Fruit fly (Drosophila melanogaster) whole organism, pupa: Measurements from ENCODE around the gene Xpac.
A peak's percentile ranks its signal among the peaks of the same experiment; 100 is the strongest.

Source experiments
- CG10348 ChIP-seq: fragments of 200-800 bp; sonication (Bioruptor generic); IDR thresholded peaks from 2 replicates; pipeline ENCODE4 v1.3.6; 2022; ENCODE audit warnings: missing biosample characterization, missing genetic modification characterization
- CG12605 ChIP-seq: fragments of 200-800 bp; sonication (Bioruptor generic); IDR thresholded peaks from 2 replicates; pipeline ENCODE4 v1.3.6; 2022; ENCODE audit warnings: missing biosample characterization, missing genetic modification characterization
- CG13204 ChIP-seq: fragments of 200-800 bp; sonication (Bioruptor generic); optimal IDR thresholded peaks from 2 replicates; lab custom pipeline; 2018; ENCODE audit warnings: missing biosample characterization, mild to moderate bottlenecking, missing genetic modification characterization, moderate library complexity
- CG14655 ChIP-seq: fragments of 200-800 bp; sonication (Bioruptor generic); optimal IDR thresholded peaks from 3 replicates; lab custom pipeline; 2017; ENCODE audit warnings: mild to moderate bottlenecking, missing biosample characterization, missing genetic modification reagents, missing genetic modification characterization
- CG15710 ChIP-seq: fragments of 200-800 bp; sonication (Bioruptor generic); optimal IDR thresholded peaks from 2 replicates; lab custom pipeline; 2018; ENCODE audit warnings: missing biosample characterization, mild to moderate bottlenecking, missing genetic modification characterization, moderate library complexity
- CG17806 ChIP-seq: fragments of 200-800 bp; sonication (Bioruptor generic); optimal IDR thresholded peaks from 2 replicates; lab custom pipeline; 2018; ENCODE audit warnings: missing biosample characterization, mild to moderate bottlenecking, missing genetic modification characterization, moderate library complexity
- CG32121 ChIP-seq: fragments of 200-800 bp; sonication (Bioruptor generic); IDR thresholded peaks from 2 replicates; pipeline ENCODE4 v1.3.6; 2022; ENCODE audit warnings: missing biosample characterization, missing genetic modification characterization
- CG34367 ChIP-seq: fragments of 200-800 bp; sonication (Bioruptor generic); optimal IDR thresholded peaks from 2 replicates; lab custom pipeline; 2018; ENCODE audit warnings: missing biosample characterization, mild to moderate bottlenecking, missing genetic modification characterization
- CG4496 ChIP-seq: fragments of 200-800 bp; sonication (Bioruptor generic); IDR thresholded peaks from 3 replicates; pipeline ENCODE4 v1.3.6; 2022; ENCODE audit warnings: missing biosample characterization, missing genetic modification characterization
- CG8159 ChIP-seq: fragments of 200-800 bp; sonication (Bioruptor generic); optimal IDR thresholded peaks from 3 replicates; lab custom pipeline; 2018; ENCODE audit warnings: missing biosample characterization, mild to moderate bottlenecking, missing genetic modification characterization, moderate library complexity
- CG8301 ChIP-seq: fragments of 200-800 bp; sonication (Bioruptor generic); optimal IDR thresholded peaks from 2 replicates; lab custom pipeline; 2018; ENCODE audit warnings: missing biosample characterization, mild to moderate bottlenecking, missing genetic modification characterization
- CG9948 ChIP-seq: fragments of 200-800 bp; sonication (Bioruptor generic); optimal IDR thresholded peaks from 2 replicates; lab custom pipeline; 2018; ENCODE audit warnings: missing biosample characterization, mild to moderate bottlenecking, missing genetic modification characterization, moderate library complexity
- D1 ChIP-seq: fragments of 200-800 bp; sonication (Bioruptor generic); optimal IDR thresholded peaks from 2 replicates; lab custom pipeline; 2018; ENCODE audit warnings: missing biosample characterization, mild to moderate bottlenecking, missing genetic modification characterization, moderate library complexity
- EcR ChIP-seq: fragments of 200-800 bp; sonication (Bioruptor generic); optimal IDR thresholded peaks from 3 replicates; lab custom pipeline; 2019; ENCODE audit warnings: missing biosample characterization, missing genetic modification characterization, mild to moderate bottlenecking, moderate library complexity, missing genetic modification reagents
- Ets98B ChIP-seq: fragments of 200-800 bp; sonication (Bioruptor generic); IDR thresholded peaks from 2 replicates; pipeline ENCODE4 v1.3.6; 2022; ENCODE audit warnings: missing biosample characterization, missing genetic modification characterization
- Pif1A ChIP-seq: fragments of 200-800 bp; sonication (Bioruptor generic); optimal IDR thresholded peaks from 3 replicates; lab custom pipeline; 2016; ENCODE audit warnings: missing biosample characterization, missing genetic modification characterization
- Pif1B ChIP-seq: fragments of 200-800 bp; sonication (Bioruptor generic); optimal IDR thresholded peaks from 3 replicates; lab custom pipeline; 2016; ENCODE audit warnings: missing biosample characterization, missing genetic modification characterization
- Snoo ChIP-seq: fragments of 200-800 bp; sonication (Bioruptor generic); optimal IDR thresholded peaks from 3 replicates; lab custom pipeline; 2017; ENCODE audit warnings: missing biosample characterization, mild to moderate bottlenecking, missing genetic modification characterization, inconsistent platforms
- fd96Ca ChIP-seq: fragments of 200-800 bp; sonication (Bioruptor generic); IDR thresholded peaks from 3 replicates; pipeline ENCODE4 v1.3.6; 2022; ENCODE audit warnings: missing biosample characterization, missing genetic modification characterization
- gl ChIP-seq: fragments of 200-800 bp; sonication (Bioruptor generic); optimal IDR thresholded peaks from 2 replicates; lab custom pipeline; 2018; ENCODE audit warnings: missing biosample characterization, mild to moderate bottlenecking, missing genetic modification characterization
- rn ChIP-seq: fragments of 200-800 bp; sonication (Bioruptor generic); IDR thresholded peaks from 2 replicates; pipeline ENCODE4 v1.3.6; 2022; ENCODE audit warnings: missing biosample characterization, missing genetic modification characterization

The Xpac gene

dm6 chrX:4104132-4104531, at the start of gene Xpac, which contains the start of gene brn:
Gene Xpac, minus strand, starts transcription at chrX:4104197.
Gene brn, plus strand, starts transcription at chrX:4104342.
- no peak for TF ChIP-seq Pif1B
- TF ChIP-seq CG15710: no peak
- no peak for TF ChIP-seq D1 (tag; lab: Kevin White, UChicago)
- no peak for TF ChIP-seq CG12605 (GFP tag; lab: Robert Waterston, UW)
- no peak for TF ChIP-seq CG32121 (GFP tag; lab: Robert Waterston, UW)
- no peak for TF ChIP-seq CG8301 (tag; lab: Kevin White, UChicago)

dm6 chrX:4150989-4151388, 47.0 kb upstream of the Xpac start:
- TF ChIP-seq Ets98B (GFP tag; lab: Robert Waterston, UW): peak; percentile 36
- TF ChIP-seq CG8159 (tag; lab: Kevin White, UChicago): peak; percentile 4
- TF ChIP-seq CG9948: no peak
- peak; percentile 19 for TF ChIP-seq Pif1A (GFP tag; lab: Kevin White, UChicago)
- TF ChIP-seq gl: no peak
- TF ChIP-seq Pif1B: no peak
- TF ChIP-seq CG14655 (GFP tag; lab: Kevin White, UChicago): peak; percentile 17
- TF ChIP-seq CG4496: 0 out of 3 replicates have a peak, but pooled peaks have one; percentile 19
- peak; percentile 30 for TF ChIP-seq CG8301 (tag; lab: Kevin White, UChicago)
- no peak for TF ChIP-seq CG10348 (GFP tag; lab: Robert Waterston, UW)
- TF ChIP-seq Snoo (tag; lab: Kevin White, UChicago): no peak
- TF ChIP-seq CG34367 (tag; lab: Kevin White, UChicago): no peak
- TF ChIP-seq CG15710: no peak
- TF ChIP-seq fd96Ca (GFP tag; lab: Robert Waterston, UW): peak; percentile 45; the same call in 1 of the 3 replicates
- TF ChIP-seq EcR: no peak
- TF ChIP-seq CG32121 (GFP tag; lab: Robert Waterston, UW): no peak

dm6 chrX:4139043-4139442, 35.0 kb upstream of the Xpac start:
- TF ChIP-seq CG10348 (GFP tag; lab: Robert Waterston, UW): no peak
- no peak for TF ChIP-seq EcR
- no peak for TF ChIP-seq CG17806 (tag; lab: Kevin White, UChicago)
- TF ChIP-seq CG34367 (tag; lab: Kevin White, UChicago): no peak
- no peak for TF ChIP-seq Pif1B
- TF ChIP-seq CG15710: no peak
- TF ChIP-seq Snoo (tag; lab: Kevin White, UChicago): no peak
- no peak for TF ChIP-seq CG8159 (tag; lab: Kevin White, UChicago)
- TF ChIP-seq CG12605 (GFP tag; lab: Robert Waterston, UW): no peak
- no peak for TF ChIP-seq CG9948
- no peak for TF ChIP-seq rn
- TF ChIP-seq CG8301 (tag; lab: Kevin White, UChicago): no peak

dm6 chrX:4131049-4131629, 27.1 kb upstream of the Xpac start, which contains the start of gene GlcAT-I:
Gene GlcAT-I, plus strand, starts transcription at chrX:4131211.
- no peak for TF ChIP-seq CG14655 (GFP tag; lab: Kevin White, UChicago)
- TF ChIP-seq EcR: no peak
- no peak for TF ChIP-seq CG4496
- no peak for TF ChIP-seq CG13204 (GFP tag; lab: Kevin White, UChicago)
- TF ChIP-seq D1 (tag; lab: Kevin White, UChicago): no peak
- no peak for TF ChIP-seq Pif1B
- TF ChIP-seq CG8301 (tag; lab: Kevin White, UChicago): no peak
- no peak for TF ChIP-seq Ets98B (GFP tag; lab: Robert Waterston, UW)
- TF ChIP-seq Snoo (tag; lab: Kevin White, UChicago): no peak
- TF ChIP-seq gl: no peak
- no peak for TF ChIP-seq CG34367 (tag; lab: Kevin White, UChicago)
- no peak for TF ChIP-seq CG17806 (tag; lab: Kevin White, UChicago)
- TF ChIP-seq rn: no peak

- TF ChIP-seq Pif1A (GFP tag; lab: Kevin White, UChicago) (no peak), fd96Ca (GFP tag; lab: Robert Waterston, UW) (no peak), Ets98B (GFP tag; lab: Robert Waterston, UW) (no peak), CG13204 (GFP tag; lab: Kevin White, UChicago) (no peak), CG9948 (no peak), CG32121 (GFP tag; lab: Robert Waterston, UW) (no peak), CG12605 (GFP tag; lab: Robert Waterston, UW) (no peak), CG15710 (no peak), Pif1B (no peak), CG17806 (tag; lab: Kevin White, UChicago) (no peak), CG8301 (tag; lab: Kevin White, UChicago) (no peak), Snoo (tag; lab: Kevin White, UChicago) (no peak), CG34367 (tag; lab: Kevin White, UChicago) (no peak), rn (no peak), EcR (no peak), CG4496 (no peak), gl (no peak), CG8159 (tag; lab: Kevin White, UChicago) (no peak)
Observed at dm6 chrX:4119582-4119981, 15.6 kb upstream of the Xpac start.

dm6 chrX:4116834-4117736, 13.1 kb upstream of the Xpac start, which contains the start of the genes tyf and Tip60:
Gene tyf, plus strand, starts transcription at chrX:4117020.
Gene Tip60, minus strand, starts transcription at chrX:4117487.
- TF ChIP-seq EcR (peak; percentile 55), Pif1B (peak; percentile 21), Snoo (tag; lab: Kevin White, UChicago) (peak; percentile 3), CG4496 (peak; percentile 57; the same call in 2 of the 3 replicates), CG34367 (tag; lab: Kevin White, UChicago) (no peak), gl (no peak)
- TF ChIP-seq, all 21 proteins: peak for 4
